Worm (Caenorhabditis elegans): Measurements from ENCODE around the gene F32G8.2.

Gene F32G8.2

DNA sequence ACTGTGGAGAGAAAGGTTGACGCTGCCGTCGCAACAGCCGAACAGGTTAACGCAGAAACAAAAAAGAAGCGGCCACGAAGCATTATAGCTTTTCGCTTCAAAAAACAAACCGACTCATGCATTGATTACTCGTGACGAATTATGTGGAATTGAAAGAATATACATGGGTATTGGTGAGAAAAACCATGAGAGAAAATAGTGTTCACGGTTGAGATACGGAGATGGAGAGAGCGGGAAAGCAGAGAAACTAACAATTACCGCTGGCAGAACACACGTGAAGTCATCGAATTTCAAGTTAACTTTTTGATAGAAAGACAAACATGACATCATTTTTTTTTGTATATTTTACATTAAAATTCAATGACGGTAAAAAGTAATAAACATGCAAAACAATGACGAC lies 14.5 kb upstream of the F32G8.2 start:
- TF ChIP-seq K02D7.2 (tag; optimal IDR thresholded peaks at IDR 0.05): no peak
- no peak for TF ChIP-seq zip-5 (tag; optimal IDR thresholded peaks at IDR 0.05)
- TF ChIP-seq hlh-13 (GFP tag; optimal IDR thresholded peaks at IDR 0.05): no peak
- TF ChIP-seq ceh-48 (tag; optimal IDR thresholded peaks at IDR 0.05): no peak
- TF ChIP-seq dve-1 (tag; optimal IDR thresholded peaks at IDR 0.05): no peak
- no peak for TF ChIP-seq ama-1 (optimal IDR thresholded peaks at IDR 0.05)
- TF ChIP-seq madf-2 (tag; optimal IDR thresholded peaks at IDR 0.05): no peak
- TF ChIP-seq ref-2 (tag; optimal IDR thresholded peaks at IDR 0.05): no peak
- no peak for TF ChIP-seq ceh-9 (tag; optimal IDR thresholded peaks at IDR 0.05)
- no peak for TF ChIP-seq tbx-7 (tag; optimal IDR thresholded peaks at IDR 0.05)
- no peak for TF ChIP-seq pag-3 (tag; optimal IDR thresholded peaks at IDR 0.05; ENCODE audit: borderline replicate concordance)
- TF ChIP-seq nfya-1 (tag; optimal IDR thresholded peaks at IDR 0.05): no peak
- no peak for TF ChIP-seq C08G9.2 (tag; optimal IDR thresholded peaks at IDR 0.05)
- TF ChIP-seq ceh-18 (tag; optimal IDR thresholded peaks at IDR 0.05): no peak

ce11 chrV:10536095-10536691 lies 13.6 kb upstream of the F32G8.2 start, which contains the start of gene ppm-1.A:
TSS of gene ppm-1.A (minus strand) at chrV:10536388.
- TF ChIP-seq ceh-6 (GFP tag; optimal IDR thresholded peaks at IDR 0.05): no peak
- TF ChIP-seq C08G9.2 (tag; optimal IDR thresholded peaks at IDR 0.05): no peak
- no peak for TF ChIP-seq F13H6.1 (tag; optimal IDR thresholded peaks at IDR 0.05)
- TF ChIP-seq che-1 (tag; optimal IDR thresholded peaks at IDR 0.05): no peak
- TF ChIP-seq sox-4 (tag; optimal IDR thresholded peaks at IDR 0.05): no peak
- TF ChIP-seq ama-1 (optimal IDR thresholded peaks at IDR 0.05): no peak
- no peak for TF ChIP-seq tbx-7 (tag; optimal IDR thresholded peaks at IDR 0.05)
- no peak for TF ChIP-seq unc-55 (GFP tag; optimal IDR thresholded peaks at IDR 0.05)
- TF ChIP-seq ttx-3 (tag; optimal IDR thresholded peaks at IDR 0.05): no peak
- no peak for TF ChIP-seq hlh-6 (tag; optimal IDR thresholded peaks at IDR 0.05)
- TF ChIP-seq dmd-4 (tag; optimal IDR thresholded peaks at IDR 0.05; ENCODE audit: borderline replicate concordance): no peak
- TF ChIP-seq ceh-2 (tag; optimal IDR thresholded peaks at IDR 0.05): no peak
- TF ChIP-seq K02D7.2 (tag; optimal IDR thresholded peaks at IDR 0.05): no peak

ce11 chrV:10536808-10537207 lies 13.0 kb upstream of the F32G8.2 start:
- TF ChIP-seq ref-2 (tag; optimal IDR thresholded peaks at IDR 0.05): peak; percentile 66
- peak; percentile 35 for TF ChIP-seq dve-1 (tag; optimal IDR thresholded peaks at IDR 0.05)
- peak; percentile 48 for TF ChIP-seq ceh-30 (tag; optimal IDR thresholded peaks at IDR 0.05)
- no peak for TF ChIP-seq ceh-6 (GFP tag; optimal IDR thresholded peaks at IDR 0.05)
- no peak for TF ChIP-seq fkh-10 (GFP tag; optimal IDR thresholded peaks at IDR 0.05)
- peak; percentile 34 for TF ChIP-seq ceh-34 (tag; optimal IDR thresholded peaks at IDR 0.05)
- peak; percentile 8 for TF ChIP-seq hlh-30 (tag; optimal IDR thresholded peaks at IDR 0.05; ENCODE audit: insufficient read depth)
- no peak for TF ChIP-seq ets-4 (tag; optimal IDR thresholded peaks at IDR 0.05)
- TF ChIP-seq unc-86 (tag; optimal IDR thresholded peaks at IDR 0.05): no peak
- no peak for TF ChIP-seq madf-2 (tag; optimal IDR thresholded peaks at IDR 0.05)
- TF ChIP-seq npax-4 (tag; optimal IDR thresholded peaks at IDR 0.05): no peak
- TF ChIP-seq unc-42 (tag; optimal IDR thresholded peaks at IDR 0.05): peak; percentile 91
- TF ChIP-seq rnt-1 (tag; optimal IDR thresholded peaks at IDR 0.05): peak; percentile 63
- no peak for TF ChIP-seq Y22D7AL.16 (tag; optimal IDR thresholded peaks at IDR 0.05)
- no peak for TF ChIP-seq hlh-15 (tag; optimal IDR thresholded peaks at IDR 0.05)
- TF ChIP-seq sdc-2 (tag; optimal IDR thresholded peaks at IDR 0.05): peak; percentile 1
- peak; percentile 80 for TF ChIP-seq nfya-1 (tag; optimal IDR thresholded peaks at IDR 0.05)
- peak; percentile 32 for TF ChIP-seq pros-1 (tag; optimal IDR thresholded peaks at IDR 0.05)
- no peak for TF ChIP-seq F13H6.1 (tag; optimal IDR thresholded peaks at IDR 0.05)
- TF ChIP-seq ceh-48 (tag; optimal IDR thresholded peaks at IDR 0.05): peak; percentile 50
- no peak for TF ChIP-seq gmeb-2 (tag; optimal IDR thresholded peaks at IDR 0.05)
- no peak for TF ChIP-seq pha-2 (tag; optimal IDR thresholded peaks at IDR 0.05)
- TF ChIP-seq nhr-232 (tag; optimal IDR thresholded peaks at IDR 0.05): no peak
- peak; percentile 77 for TF ChIP-seq ceh-31 (tag; optimal IDR thresholded peaks at IDR 0.05)
- TF ChIP-seq ahr-1 (tag; optimal IDR thresholded peaks at IDR 0.05): no peak
- TF ChIP-seq unc-55 (GFP tag; optimal IDR thresholded peaks at IDR 0.05): peak; percentile 29
- TF ChIP-seq che-1 (tag; optimal IDR thresholded peaks at IDR 0.05): no peak
- no peak for TF ChIP-seq zip-5 (tag; optimal IDR thresholded peaks at IDR 0.05)
- TF ChIP-seq fax-1 (tag; optimal IDR thresholded peaks at IDR 0.05): no peak
- TF ChIP-seq lin-11 (tag; optimal IDR thresholded peaks at IDR 0.05): no peak
- peak; percentile 37 for TF ChIP-seq elt-2 (tag; optimal IDR thresholded peaks at IDR 0.05)
- no peak for TF ChIP-seq hlh-6 (tag; optimal IDR thresholded peaks at IDR 0.05)
- no peak for TF ChIP-seq pha-4 (tag; optimal IDR thresholded peaks at IDR 0.05)
- TF ChIP-seq tbx-2 (tag; optimal IDR thresholded peaks at IDR 0.05): peak; percentile 67
- peak; percentile 65 for TF ChIP-seq ceh-18 (tag; optimal IDR thresholded peaks at IDR 0.05)

All from whole organism, late embryonic.